Worm (Caenorhabditis elegans): Measurements from ENCODE around the gene nspd-5.

The nspd-5 gene

DNA sequence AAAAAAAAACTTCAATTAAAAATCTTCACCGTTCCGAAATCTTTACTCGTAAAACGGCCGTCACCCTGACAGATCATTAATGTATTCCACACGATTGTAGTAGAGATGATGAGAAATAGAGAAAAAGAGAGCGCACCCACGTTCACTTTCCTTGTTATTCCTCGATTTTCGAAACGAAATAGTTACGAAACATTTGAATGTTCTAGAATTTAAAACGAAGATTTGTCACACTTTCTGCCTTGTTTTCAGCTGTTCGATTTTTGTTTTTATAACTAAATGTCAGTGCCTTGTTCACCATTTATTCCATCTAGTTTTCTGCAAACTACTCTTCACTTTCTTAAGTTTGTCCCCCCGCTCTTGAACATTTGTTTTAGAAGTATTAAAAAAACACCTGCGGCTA, 5.4 kb downstream of the nspd-5 start:
- TF ChIP-seq K12H6.12 (tag; optimal IDR thresholded peaks at IDR 0.05) (no peak), cebp-1 (GFP tag; IDR thresholded peaks at IDR 0.05) (no peak), cebp-1 (tag; optimal IDR thresholded peaks at IDR 0.05) (peak; percentile 66)

DNA sequence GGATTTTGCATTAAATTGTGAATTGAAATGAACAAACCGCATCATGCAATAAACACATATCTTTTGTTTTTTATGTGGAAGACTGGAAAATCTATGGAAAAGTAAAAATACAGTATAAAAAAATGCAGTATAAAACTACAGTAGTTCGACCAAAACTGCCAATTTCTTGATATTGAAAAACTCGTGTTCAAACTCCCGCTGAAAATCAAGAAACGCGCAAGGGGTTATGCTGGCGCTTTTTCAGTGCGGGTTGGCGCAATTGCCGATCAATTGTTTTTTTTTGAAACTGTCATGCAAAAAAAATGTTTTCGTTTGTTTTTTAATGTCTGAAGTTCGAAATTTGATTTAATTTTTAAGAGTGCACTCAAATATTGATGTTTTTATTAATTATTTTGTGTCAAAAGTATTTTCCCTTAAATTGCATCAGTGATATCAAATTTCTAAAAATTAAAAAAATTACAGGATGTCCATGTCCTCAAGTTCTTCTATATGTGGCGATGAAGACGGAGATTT, 8.5 kb downstream of the nspd-5 start, which contains the start of gene dnj-9:
TSS of gene dnj-9 (plus strand) at position 463 of the 513 bp plus-strand sequence.
- TF ChIP-seq egrh-3 (GFP tag; IDR thresholded peaks at IDR 0.05) (no peak), mcd-1 (GFP tag; IDR thresholded peaks at IDR 0.05) (peak; percentile 93), B0336.3 (GFP tag; IDR thresholded peaks at IDR 0.05) (peak; percentile 93), ztf-22 (GFP tag; optimal IDR thresholded peaks at IDR 0.05) (no peak), T07F8.4 (tag; optimal IDR thresholded peaks at IDR 0.05) (peak; percentile 41), pbrm-1 (GFP tag; IDR thresholded peaks at IDR 0.05) (peak; percentile 91), madf-8 (GFP tag; conservative IDR thresholded peaks at IDR 0.05) (peak; percentile 79), ztf-18 (tag; optimal IDR thresholded peaks at IDR 0.05) (peak; percentile 99), ama-1 (optimal IDR thresholded peaks at IDR 0.05) (no peak), ama-1 (GFP tag; optimal IDR thresholded peaks at IDR 0.05) (peak in 1 of 2 experiments; percentile 62), pha-4 (tag; optimal IDR thresholded peaks at IDR 0.05) (peak; percentile 94), lag-1 (GFP tag; IDR thresholded peaks at IDR 0.05) (no peak), athp-1 (tag; optimal IDR thresholded peaks at IDR 0.05) (peak; percentile 66), cebp-2 (GFP tag; IDR thresholded peaks at IDR 0.05) (no peak), ceh-27 (GFP tag; optimal IDR thresholded peaks at IDR 0.05) (peak; percentile 83), rpc-1 (optimal IDR thresholded peaks at IDR 0.05) (no peak), rpc-1 (tag; optimal IDR thresholded peaks at IDR 0.05) (no peak), B0261.1 (tag; optimal IDR thresholded peaks at IDR 0.05) (peak; percentile 15), ceh-91 (GFP tag; IDR thresholded peaks at IDR 0.05) (peak; percentile 69), lin-35 (GFP tag; optimal IDR thresholded peaks at IDR 0.05) (peak; percentile 86 to 99 (median 92)), madf-10 (tag; optimal IDR thresholded peaks at IDR 0.05) (peak; percentile 71), tbp1 (GFP tag; optimal IDR thresholded peaks at IDR 0.05) (peak; percentile 75), ccch-3 (GFP tag; optimal IDR thresholded peaks at IDR 0.05) (no peak), lsy-27 (tag; optimal IDR thresholded peaks at IDR 0.05; ENCODE audit: borderline replicate concordance, insufficient read depth) (no peak), ets-4 (GFP tag; optimal IDR thresholded peaks at IDR 0.05) (no peak), F39B2.1 (GFP tag; IDR thresholded peaks at IDR 0.05) (peak; percentile 75), rcor-1 (GFP tag; IDR thresholded peaks at IDR 0.05) (peak; percentile 94), tlf-1 (GFP tag; optimal IDR thresholded peaks at IDR 0.05) (peak; percentile 93), egl-18 (GFP tag; IDR thresholded peaks at IDR 0.05) (peak; percentile 72; the same call in 1 of the 2 replicates), ztf-6 (GFP tag; IDR thresholded peaks at IDR 0.05) (no peak), ceh-40 (GFP tag; IDR thresholded peaks at IDR 0.05) (peak; percentile 51; the same call in 1 of the 2 replicates), ceh-100 (GFP tag; IDR thresholded peaks at IDR 0.05) (peak; percentile 84), dpl-1 (GFP tag; optimal IDR thresholded peaks at IDR 0.05) (peak; percentile 97), F10E7.11 (tag; optimal IDR thresholded peaks at IDR 0.05) (no peak), hlh-12 (tag; optimal IDR thresholded peaks at IDR 0.05) (no peak), ekl-4 (GFP tag; IDR thresholded peaks at IDR 0.05) (peak; percentile 96), ZK185.1 (tag; optimal IDR thresholded peaks at IDR 0.05; ENCODE audit: poor library complexity, severe bottlenecking) (peak; percentile 95), B0019.2 (GFP tag; conservative IDR thresholded peaks at IDR 0.05) (peak; percentile 32; the same call in 1 of the 2 replicates), F55B11.4 (tag; optimal IDR thresholded peaks at IDR 0.05; ENCODE audit: borderline replicate concordance, insufficient read depth) (no peak), die-1 (tag; optimal IDR thresholded peaks at IDR 0.05) (peak; percentile 53), Y53F4B.3 (GFP tag; IDR thresholded peaks at IDR 0.05) (no peak), dox-1 (GFP tag; IDR thresholded peaks at IDR 0.05) (peak; percentile 95), K12H6.12 (tag; optimal IDR thresholded peaks at IDR 0.05) (peak; percentile 71), C17E4.6 (GFP tag; IDR thresholded peaks at IDR 0.05) (peak; percentile 88), ztf-28 (GFP tag; IDR thresholded peaks at IDR 0.05) (no peak), hlh-26 (GFP tag; conservative IDR thresholded peaks at IDR 0.05) (no peak)
